Fruit fly (Drosophila melanogaster): ENCODE results near the gene CecB.

dm6 chr3R:30183872-30184271 is 29.7 kb downstream of the CecB start:
- TF ChIP-seq CG8478 (optimal IDR thresholded peaks at IDR 0.05): no peak
- no peak for TF ChIP-seq CTCF (optimal IDR thresholded peaks at IDR 0.05)
